Worm (Caenorhabditis elegans) whole organism, midembryonic: Measurements from ENCODE around the gene zig-8.

Source experiments
- T22C8.4 ChIP-seq: fragments of 200-800 bp; sonication (Bioruptor generic); IDR thresholded peaks from 2 replicates; pipeline ENCODE4 v1.3.6; 2022; ENCODE audit warnings: missing genetic modification characterization, missing compliant biosample characterization
- flt-1 ChIP-seq: fragments of 200-800 bp; sonication (Bioruptor generic); IDR thresholded peaks from 2 replicates; pipeline ENCODE4 v1.3.6; 2022; ENCODE audit warnings: missing genetic modification characterization, missing compliant biosample characterization
- klf-2 ChIP-seq: fragments of 200-800 bp; sonication (Bioruptor generic); conservative IDR thresholded peaks from 2 replicates; pipeline ENCODE4 v1.3.6; 2022; ENCODE audit warnings: missing genetic modification reagents, missing genetic modification characterization, missing compliant biosample characterization
- med-1 ChIP-seq: sonication (generic microtip); optimal IDR thresholded peaks from 2 replicates; lab custom pipeline; 2017; ENCODE audit warnings: missing genetic modification characterization, mild to moderate bottlenecking, missing compliant biosample characterization, antibody characterized with exemption, missing genetic modification reagents; ENCODE audit not compliant: insufficient read depth
- tab-1 ChIP-seq: fragments of 200-800 bp; sonication (Bioruptor generic); IDR thresholded peaks from 2 replicates; pipeline ENCODE4 v1.3.6; 2022; ENCODE audit warnings: missing genetic modification characterization, missing compliant biosample characterization
- ztf-23 ChIP-seq: fragments of 200-800 bp; sonication (Bioruptor generic); IDR thresholded peaks from 2 replicates; pipeline ENCODE4 v1.3.6; 2022; ENCODE audit warnings: missing genetic modification reagents, missing genetic modification characterization, missing compliant biosample characterization

DNA sequence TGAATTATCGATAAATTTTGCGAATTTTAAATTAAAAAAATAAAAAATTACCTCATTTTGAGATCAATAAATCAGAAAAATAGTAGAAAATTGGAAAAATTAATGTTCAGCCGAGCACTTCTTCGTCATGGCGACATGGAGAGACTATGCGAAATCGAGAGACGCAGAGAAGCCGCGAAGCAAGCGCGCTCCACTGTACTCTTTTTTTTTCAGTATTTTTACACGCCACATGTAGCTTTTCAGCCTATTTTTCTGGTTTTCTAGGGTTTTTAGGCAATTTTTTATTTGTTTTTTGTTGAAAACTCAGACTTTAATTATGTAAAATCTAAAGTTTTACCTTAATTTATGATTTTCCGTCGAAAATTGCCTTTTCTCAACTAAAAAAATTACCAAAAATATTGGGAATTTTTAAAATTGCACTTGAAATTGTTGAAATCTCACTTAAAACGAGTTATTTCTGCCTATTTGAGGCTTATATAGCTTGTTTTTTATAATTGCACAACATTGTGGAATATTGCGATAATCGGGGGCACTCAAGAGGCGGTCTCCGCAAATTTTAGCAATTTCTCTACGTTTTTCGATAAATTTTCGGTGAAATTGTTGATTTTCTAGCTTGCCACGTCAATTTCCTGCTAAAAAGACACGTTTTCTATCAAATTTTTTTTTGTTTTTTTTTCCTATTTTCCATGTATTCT, 33.2 kb downstream of the zig-8 start, which contains the start of gene Y39E4B.10:
- TF ChIP-seq ztf-23 (GFP tag; lab: Robert Waterston, UW) (no peak), flt-1 (GFP tag; lab: Robert Waterston, UW) (no peak), tab-1 (GFP tag; lab: Robert Waterston, UW) (no peak), med-1 (GFP tag; lab: Kevin White, UChicago) (no peak), klf-2 (no peak), T22C8.4 (GFP tag; lab: Robert Waterston, UW) (no peak)
